Fruit fly (Drosophila melanogaster): Measurements from ENCODE around the gene CG45067.

CG45067 gene

dm6 chr3L:3121769-3122432 lies 7.6 kb upstream of the CG45067 start (continued):
- TF ChIP-seq Dll (GFP tag; IDR thresholded peaks at IDR 0.05; ENCODE audit: partially characterized antibody) (0 out of 4 replicates have a peak, but pooled peaks have one; percentile 32), exex (tag; optimal IDR thresholded peaks at IDR 0.05) (peak; percentile 34), sens (GFP tag) (peak; percentile 43), crol (GFP tag; IDR thresholded peaks at IDR 0.05) (no peak), chinmo (GFP tag; IDR thresholded peaks at IDR 0.05; ENCODE audit: partially characterized antibody) (peak; percentile 57; the same call in 1 of the 4 replicates)

- no peak for TF ChIP-seq Med (GFP tag)
- no peak for TF ChIP-seq CG33557 (GFP tag; optimal IDR thresholded peaks at IDR 0.05)
- no peak for TF ChIP-seq dimm (GFP tag; IDR thresholded peaks at IDR 0.05)
- TF ChIP-seq pzg (GFP tag; optimal IDR thresholded peaks at IDR 0.05): no peak
- no peak for TF ChIP-seq CG6272 (GFP tag; IDR thresholded peaks at IDR 0.05)
- no peak for TF ChIP-seq CG13775 (GFP tag; optimal IDR thresholded peaks at IDR 0.05)
Measured at dm6 chr3L:3111127-3111526, 3.1 kb downstream of the CG45067 start, which contains the start of gene CG45066. Gene CG45066, minus strand, starts transcription at chr3L:3111227.

- TF ChIP-seq unc-4 (GFP tag; IDR thresholded peaks at IDR 0.05; ENCODE audit: partially characterized antibody) (no peak), HmgZ (tag; optimal IDR thresholded peaks at IDR 0.05) (no peak), grn (GFP tag; optimal IDR thresholded peaks at IDR 0.05) (peak; percentile 79), oc (tag; optimal IDR thresholded peaks at IDR 0.05) (peak; percentile 10), Blimp-1 (GFP tag; optimal IDR thresholded peaks at IDR 0.05) (peak; percentile 35), nom (GFP tag; optimal IDR thresholded peaks at IDR 0.05) (peak; percentile 35), Dll (GFP tag; IDR thresholded peaks at IDR 0.05; ENCODE audit: partially characterized antibody) (no peak), chinmo (GFP tag; IDR thresholded peaks at IDR 0.05; ENCODE audit: partially characterized antibody) (0 out of 4 replicates have a peak, but pooled peaks have one; percentile 12), maf-S (GFP tag; optimal IDR thresholded peaks at IDR 0.05) (no peak)
Measured at dm6 chr3L:3109417-3110090, 4.7 kb downstream of the CG45067 start.

- no peak for TF ChIP-seq BtbVII (GFP tag; optimal IDR thresholded peaks at IDR 0.05)
- TF ChIP-seq B-H1 (GFP tag; IDR thresholded peaks at IDR 0.05): no peak
- peak; percentile 87 for TF ChIP-seq Blimp-1 (GFP tag; optimal IDR thresholded peaks at IDR 0.05)
- no peak for TF ChIP-seq al (GFP tag; IDR thresholded peaks at IDR 0.05)
Measured at dm6 chr3L:3108964-3109363, 5.3 kb downstream of the CG45067 start.

DNA sequence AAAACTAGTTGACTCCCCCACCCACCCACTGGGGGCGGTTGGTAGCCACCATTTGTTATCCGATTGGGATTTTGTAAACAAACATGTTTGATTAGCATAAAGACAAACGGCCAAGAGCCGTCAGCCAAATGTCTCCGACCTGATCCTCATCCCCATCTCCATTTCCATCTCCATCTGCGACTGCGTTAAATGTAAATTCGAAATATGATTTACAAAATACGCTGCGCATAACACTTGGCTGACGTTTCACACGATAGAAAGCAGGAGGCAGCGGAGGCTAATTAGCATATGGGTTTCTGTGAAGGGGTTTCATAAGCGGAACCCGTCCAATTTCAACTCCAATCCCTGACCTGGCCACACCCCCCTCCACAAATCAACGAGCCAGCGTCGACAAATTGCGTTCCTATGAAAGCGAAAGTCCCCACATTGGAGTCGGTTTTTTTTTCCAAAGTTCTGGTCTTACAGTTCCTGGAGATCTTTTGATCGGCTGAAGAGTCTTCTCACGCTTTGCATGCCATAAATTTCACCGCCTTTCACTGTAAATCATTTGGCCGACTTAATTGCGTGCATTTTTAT lies 6.1 kb downstream of the CG45067 start:
- TF ChIP-seq dmrt11E (tag; optimal IDR thresholded peaks at IDR 0.05) (no peak), CG14667 (GFP tag; IDR thresholded peaks at IDR 0.05) (no peak), gem (tag; optimal IDR thresholded peaks at IDR 0.05) (no peak), odd (GFP tag; optimal IDR thresholded peaks at IDR 0.05) (no peak), HmgZ (tag; optimal IDR thresholded peaks at IDR 0.05) (no peak), CG14710 (tag; optimal IDR thresholded peaks at IDR 0.05) (no peak), lilli (GFP tag; optimal IDR thresholded peaks at IDR 0.05) (no peak), Deaf1 (tag; optimal IDR thresholded peaks at IDR 0.05) (no peak), CG8478 (optimal IDR thresholded peaks at IDR 0.05) (no peak), Hr78 (GFP tag; optimal IDR thresholded peaks at IDR 0.05) (peak in 1 of 2 experiments; percentile 41), CG6175 (GFP tag; IDR thresholded peaks at IDR 0.05) (no peak), Blimp-1 (GFP tag; optimal IDR thresholded peaks at IDR 0.05) (peak; percentile 93), CG1529 (GFP tag; optimal IDR thresholded peaks at IDR 0.05) (no peak), Dbx (GFP tag; IDR thresholded peaks at IDR 0.05) (no peak), CG16815 (GFP tag; optimal IDR thresholded peaks at IDR 0.05) (no peak), maf-S (GFP tag; optimal IDR thresholded peaks at IDR 0.05) (no peak), zen2 (GFP tag; IDR thresholded peaks at IDR 0.05; ENCODE audit: partially characterized antibody) (no peak), chinmo (GFP tag; IDR thresholded peaks at IDR 0.05; ENCODE audit: partially characterized antibody) (0 out of 4 replicates have a peak, but pooled peaks have one; percentile 42), vvl (GFP tag; IDR thresholded peaks at IDR 0.05) (peak; percentile 78; the same call in 1 of the 2 replicates), Awh (GFP tag; IDR thresholded peaks at IDR 0.05) (0 out of 2 replicates have a peak, but pooled peaks have one; percentile 40), CG12769 (tag; optimal IDR thresholded peaks at IDR 0.05) (peak; percentile 39), al (GFP tag; IDR thresholded peaks at IDR 0.05) (no peak), Pdp1 (GFP tag; optimal IDR thresholded peaks at IDR 0.05) (peak in 1 of 2 experiments; percentile 35)

Measured in whole organism, embryonic.